Worm (Caenorhabditis elegans): ENCODE data around the gene vglu-3.
A peak's percentile ranks its signal among the peaks of the same experiment; 100 is the strongest.

The vglu-3 gene

DNA sequence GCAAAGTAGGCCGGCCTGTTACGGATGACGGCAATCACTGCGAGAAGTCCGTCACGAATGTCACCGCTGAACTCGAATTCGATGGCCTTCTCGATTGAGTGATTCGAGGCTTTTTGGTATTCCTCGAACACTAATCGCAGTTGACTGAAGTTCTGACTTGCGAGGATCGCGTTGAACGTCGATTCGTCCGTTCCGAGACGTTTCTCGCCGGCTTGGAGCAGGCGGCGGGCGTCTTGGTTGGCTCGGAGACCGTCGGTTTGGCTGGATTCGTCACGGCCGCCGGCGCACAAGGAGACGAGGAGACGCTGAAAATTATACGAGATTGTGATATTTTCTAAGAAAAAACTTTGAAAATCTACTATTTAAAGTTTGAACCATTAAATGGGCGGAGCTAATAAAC is 26.1 kb downstream of the vglu-3 start:
- TF ChIP-seq ham-2 (GFP tag; optimal IDR thresholded peaks at IDR 0.05), result no peak
- no peak for TF ChIP-seq elt-1 (tag; optimal IDR thresholded peaks at IDR 0.05; ENCODE audit: borderline replicate concordance, insufficient read depth)
- TF ChIP-seq ceh-43 (GFP tag; optimal IDR thresholded peaks at IDR 0.05), result no peak
- no peak for TF ChIP-seq drap-1 (GFP tag; optimal IDR thresholded peaks at IDR 0.05)
- no peak for TF ChIP-seq mep-1 (tag; optimal IDR thresholded peaks at IDR 0.05)
- TF ChIP-seq cnd-1 (tag; optimal IDR thresholded peaks at IDR 0.05), result no peak
- no peak for TF ChIP-seq unc-120 (tag; optimal IDR thresholded peaks at IDR 0.05; ENCODE audit: poor library complexity, severe bottlenecking)
- no peak for TF ChIP-seq unc-39 (tag; optimal IDR thresholded peaks at IDR 0.05)
- TF ChIP-seq unc-62 (GFP tag; optimal IDR thresholded peaks at IDR 0.05), result no peak
- TF ChIP-seq lsy-2 (tag; optimal IDR thresholded peaks at IDR 0.05), result no peak
- no peak for TF ChIP-seq nhr-76 (tag; optimal IDR thresholded peaks at IDR 0.05)
- TF ChIP-seq zip-8 (tag; optimal IDR thresholded peaks at IDR 0.05), result no peak
- TF ChIP-seq lin-13 (tag; optimal IDR thresholded peaks at IDR 0.05), result no peak
- no peak for TF ChIP-seq lin-32 (GFP tag; optimal IDR thresholded peaks at IDR 0.05)
- no peak for TF ChIP-seq mls-2 (tag; optimal IDR thresholded peaks at IDR 0.05)
- TF ChIP-seq blmp-1 (tag; optimal IDR thresholded peaks at IDR 0.05), result no peak
- no peak for TF ChIP-seq flh-1 (GFP tag; optimal IDR thresholded peaks at IDR 0.05)
- TF ChIP-seq nhr-237 (tag; optimal IDR thresholded peaks at IDR 0.05), result no peak

DNA sequence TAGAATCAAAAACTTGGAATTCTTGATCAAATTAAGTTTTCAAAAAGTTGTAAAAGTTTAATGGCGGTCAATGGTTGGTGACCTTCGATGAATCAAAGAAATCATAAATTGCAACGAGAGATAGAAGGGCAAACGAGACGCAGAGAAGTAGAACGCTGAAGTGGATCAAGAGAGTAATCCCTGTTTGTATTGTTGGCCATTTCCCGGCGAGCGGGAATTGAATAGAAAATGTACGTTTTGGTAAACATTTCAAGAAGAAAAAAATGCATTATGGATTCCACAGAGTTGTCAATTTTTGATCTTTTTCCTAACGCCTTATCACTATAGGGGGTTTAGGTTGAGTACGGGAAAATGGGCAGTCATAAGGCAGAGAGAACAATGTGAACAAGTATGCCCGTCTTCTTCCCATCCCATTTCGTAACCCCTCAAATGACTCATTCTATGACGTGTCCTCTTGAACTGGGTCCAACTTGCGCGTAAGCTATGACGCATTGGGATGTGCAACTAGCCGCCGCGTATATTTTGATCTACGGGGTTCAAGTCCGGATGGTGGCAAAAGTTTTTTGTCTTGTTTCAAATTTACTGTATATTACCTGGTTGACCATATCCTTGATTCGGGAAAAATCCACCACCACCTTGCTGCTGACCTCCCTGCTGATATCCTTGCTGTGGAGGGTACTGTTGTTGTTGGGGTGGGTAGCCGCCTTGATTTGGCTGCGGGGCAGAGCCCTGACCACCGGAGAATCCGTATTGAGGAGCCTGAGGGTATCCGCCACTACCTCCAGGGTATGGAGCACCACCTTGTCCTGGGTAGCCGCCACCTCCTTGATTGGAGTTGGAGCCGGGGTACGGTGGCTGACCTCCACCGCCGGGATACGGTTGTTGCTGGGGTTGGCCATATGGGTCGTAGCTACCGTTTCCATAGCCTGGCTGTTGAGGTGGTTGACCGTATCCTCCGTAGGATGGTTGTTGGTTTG is 28.7 kb downstream of the vglu-3 start:
- TF ChIP-seq pha-4 (tag; optimal IDR thresholded peaks at IDR 0.05), result peak; percentile 19
- TF ChIP-seq hlh-1 (tag; optimal IDR thresholded peaks at IDR 0.05), result no peak
- TF ChIP-seq unc-39 (tag; optimal IDR thresholded peaks at IDR 0.05), result no peak

DNA sequence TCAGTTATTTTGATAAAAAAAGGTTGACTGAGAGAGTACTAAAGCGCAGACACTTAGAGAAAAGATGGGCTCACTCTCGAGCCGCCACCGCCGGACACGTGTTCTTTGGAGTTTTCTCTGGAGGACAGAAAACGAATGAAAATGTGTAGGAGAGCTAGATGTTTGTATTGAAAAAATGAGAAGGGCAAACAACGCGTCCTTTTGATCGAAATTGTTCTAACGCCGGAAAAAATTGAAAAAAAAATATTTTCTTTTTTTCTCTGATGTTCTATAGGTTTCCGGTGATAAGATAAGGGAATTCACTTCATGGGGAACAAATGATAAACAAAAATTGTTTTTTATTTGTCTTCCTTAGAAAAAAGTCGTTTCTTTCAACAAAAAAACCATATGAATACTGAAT is 29.6 kb downstream of the vglu-3 start:
- TF ChIP-seq ztf-11 (tag; optimal IDR thresholded peaks at IDR 0.05), result no peak
- TF ChIP-seq mls-2 (tag; optimal IDR thresholded peaks at IDR 0.05), result no peak
- TF ChIP-seq M03D4.4 (tag; optimal IDR thresholded peaks at IDR 0.05), result no peak
- no peak for TF ChIP-seq ces-1 (GFP tag; optimal IDR thresholded peaks at IDR 0.05)
- no peak for TF ChIP-seq unc-62 (GFP tag; optimal IDR thresholded peaks at IDR 0.05)
- no peak for TF ChIP-seq mep-1 (tag; optimal IDR thresholded peaks at IDR 0.05)

DNA sequence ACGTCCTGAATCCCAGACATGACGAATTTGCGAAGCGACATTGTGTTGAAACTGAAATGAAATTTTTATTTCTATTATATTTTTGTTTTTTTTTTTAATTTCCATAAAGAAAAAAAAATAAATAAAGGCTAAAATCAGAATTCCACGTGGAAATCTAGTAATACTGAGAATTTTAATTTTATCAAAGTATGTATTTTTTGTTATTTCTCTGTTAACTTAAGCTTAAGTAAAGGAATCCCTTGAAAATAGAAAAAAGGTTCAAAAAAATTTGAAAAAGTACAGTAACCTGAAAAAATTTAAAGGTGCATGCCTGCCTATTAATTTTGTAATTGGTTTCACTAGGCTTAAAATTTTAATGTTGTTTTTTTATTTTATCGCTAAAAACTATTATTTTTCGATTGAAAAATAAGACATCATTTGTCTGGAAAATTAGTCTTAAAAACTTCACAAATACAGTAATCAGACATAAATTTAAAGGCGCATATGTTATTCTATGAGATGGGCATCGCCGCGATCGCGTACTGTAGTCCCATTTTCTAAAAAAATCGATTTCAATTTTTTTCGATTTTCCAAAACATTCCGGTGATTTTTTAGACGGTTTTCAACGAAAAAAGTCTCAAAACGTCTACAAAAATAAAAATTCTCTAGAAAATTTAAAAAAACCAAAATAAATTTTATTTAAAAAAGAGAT is 30.3 kb downstream of the vglu-3 start, which contains the start of gene nex-2:
nex-2 (minus strand) TSS at position 51 of the 691 bp plus-strand sequence.
- no peak for TF ChIP-seq sptf-1 (tag; optimal IDR thresholded peaks at IDR 0.05)
- TF ChIP-seq nhr-28 (tag; optimal IDR thresholded peaks at IDR 0.05), result no peak
- no peak for TF ChIP-seq flh-1 (GFP tag; optimal IDR thresholded peaks at IDR 0.05)
- TF ChIP-seq unc-120 (tag; optimal IDR thresholded peaks at IDR 0.05; ENCODE audit: poor library complexity, severe bottlenecking), result no peak
- no peak for TF ChIP-seq ces-1 (GFP tag; optimal IDR thresholded peaks at IDR 0.05)
- TF ChIP-seq pha-4 (tag; optimal IDR thresholded peaks at IDR 0.05), result no peak
- TF ChIP-seq unc-62 (GFP tag; optimal IDR thresholded peaks at IDR 0.05), result no peak
- TF ChIP-seq blmp-1 (tag; optimal IDR thresholded peaks at IDR 0.05), result no peak
- TF ChIP-seq tbx-8 (GFP tag; optimal IDR thresholded peaks at IDR 0.05), result no peak
- no peak for TF ChIP-seq lin-32 (GFP tag; optimal IDR thresholded peaks at IDR 0.05)
- no peak for TF ChIP-seq sem-2 (GFP tag; optimal IDR thresholded peaks at IDR 0.05)

DNA sequence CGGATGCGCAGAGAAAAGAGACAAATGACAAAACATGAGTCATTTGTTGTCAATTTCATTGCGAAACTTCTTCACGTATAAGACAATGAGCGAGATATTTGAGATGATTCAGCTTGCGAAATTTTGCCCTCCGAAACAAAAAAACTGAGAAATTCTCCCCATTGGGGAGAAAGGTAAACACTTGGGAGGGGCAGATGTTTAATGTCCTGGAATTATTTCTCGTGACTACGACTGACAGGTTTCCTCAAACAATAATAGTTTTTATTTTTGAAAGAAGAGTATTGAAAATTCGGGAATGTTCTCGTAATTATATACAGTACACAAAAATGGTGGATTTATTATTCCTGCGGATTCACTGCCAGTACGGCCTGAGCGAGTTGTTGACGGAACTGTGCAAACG is 31.1 kb downstream of the vglu-3 start:
- no peak for TF ChIP-seq lsy-2 (tag; optimal IDR thresholded peaks at IDR 0.05)
- no peak for TF ChIP-seq nhr-2 (tag; optimal IDR thresholded peaks at IDR 0.05)
- no peak for TF ChIP-seq sem-2 (GFP tag; optimal IDR thresholded peaks at IDR 0.05)
- TF ChIP-seq sptf-1 (tag; optimal IDR thresholded peaks at IDR 0.05), result no peak
- TF ChIP-seq ceh-43 (GFP tag; optimal IDR thresholded peaks at IDR 0.05), result no peak
- TF ChIP-seq blmp-1 (tag; optimal IDR thresholded peaks at IDR 0.05), result no peak
- TF ChIP-seq unc-62 (GFP tag; optimal IDR thresholded peaks at IDR 0.05), result no peak
- TF ChIP-seq drap-1 (GFP tag; optimal IDR thresholded peaks at IDR 0.05), result no peak
- no peak for TF ChIP-seq pha-4 (tag; optimal IDR thresholded peaks at IDR 0.05)
- TF ChIP-seq mep-1 (tag; optimal IDR thresholded peaks at IDR 0.05), result no peak
- no peak for TF ChIP-seq nhr-12 (tag; optimal IDR thresholded peaks at IDR 0.05)
- TF ChIP-seq M03D4.4 (tag; optimal IDR thresholded peaks at IDR 0.05), result no peak
- no peak for TF ChIP-seq lin-32 (GFP tag; optimal IDR thresholded peaks at IDR 0.05)
- no peak for TF ChIP-seq elt-1 (tag; optimal IDR thresholded peaks at IDR 0.05; ENCODE audit: borderline replicate concordance, insufficient read depth)
- TF ChIP-seq ces-1 (GFP tag; optimal IDR thresholded peaks at IDR 0.05), result no peak
- no peak for TF ChIP-seq mls-2 (tag; optimal IDR thresholded peaks at IDR 0.05)
- TF ChIP-seq snpc-4 (tag; optimal IDR thresholded peaks at IDR 0.05), result no peak

Data from whole organism, mixed stage, embryonic.